Fruit fly (Drosophila melanogaster): ENCODE data around the gene EMC2A.
A peak's percentile ranks its signal among the peaks of the same experiment; 100 is the strongest.

Gene EMC2A

DNA sequence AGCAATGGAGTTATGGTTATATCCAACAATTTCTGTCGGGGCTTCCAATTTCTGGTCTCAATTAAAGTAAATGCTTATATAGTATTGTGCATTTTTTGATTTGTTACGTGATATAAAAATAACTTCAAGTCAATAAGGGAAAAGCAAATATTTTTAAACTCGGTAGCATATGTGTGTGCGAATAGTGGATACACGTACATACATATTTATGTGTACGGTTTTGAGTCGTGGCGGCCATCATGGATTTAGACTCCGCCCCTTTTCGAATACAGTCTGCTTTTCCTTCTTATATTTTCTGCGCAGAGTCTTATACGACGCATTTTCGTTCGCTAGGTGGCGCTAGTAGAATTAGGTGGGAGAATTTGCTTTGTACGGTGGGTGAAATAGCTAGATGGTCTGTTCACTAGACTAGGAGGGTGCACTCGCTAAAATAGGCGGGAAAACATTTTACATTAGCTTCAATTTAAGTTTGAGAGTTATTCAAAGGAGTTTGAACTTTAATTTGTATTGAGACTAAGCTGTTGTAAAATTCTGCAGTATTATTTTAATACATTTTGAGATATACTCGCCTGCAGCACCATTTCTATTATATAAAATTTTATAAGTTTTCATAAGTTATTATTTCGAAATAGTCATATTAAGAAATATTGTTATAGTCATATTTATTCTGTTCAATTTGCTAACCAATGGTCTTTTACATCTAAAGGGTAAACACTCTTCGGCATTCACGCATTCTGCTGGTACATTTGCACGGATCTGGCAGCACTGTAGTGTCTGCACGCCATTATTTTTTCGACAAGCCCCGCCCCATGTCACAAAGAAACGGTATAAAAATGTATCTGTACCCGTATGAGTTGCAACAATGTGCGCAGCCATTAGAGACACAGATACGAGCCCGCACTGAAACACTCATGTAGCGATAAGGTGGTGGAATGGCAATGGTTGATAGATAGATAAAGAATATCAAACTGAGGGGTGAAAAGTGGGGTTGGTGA, 26.2 kb downstream of the EMC2A start (continued):
- TF ChIP-seq crol (GFP tag; IDR thresholded peaks at IDR 0.05) (peak; percentile 48; the same call in 1 of the 2 replicates), CG1233 (GFP tag; optimal IDR thresholded peaks at IDR 0.05) (peak; percentile 68), Spps (tag; optimal IDR thresholded peaks at IDR 0.05) (peak; percentile 23), Taf1 (GFP tag; IDR thresholded peaks at IDR 0.05) (0 out of 2 replicates have a peak, but pooled peaks have one; percentile 13), Drgx (GFP tag; IDR thresholded peaks at IDR 0.05) (no peak; the same call in 1 of the 2 replicates), hbn (GFP tag; IDR thresholded peaks at IDR 0.05; ENCODE audit: partially characterized antibody) (no peak), BEAF-32 (GFP tag; optimal IDR thresholded peaks at IDR 0.05) (no peak), Hmr (GFP tag; optimal IDR thresholded peaks at IDR 0.05) (no peak), CG3407 (GFP tag; optimal IDR thresholded peaks at IDR 0.05) (peak; percentile 50), pho (GFP tag; optimal IDR thresholded peaks at IDR 0.05) (peak; percentile 12), CG15601 (tag; optimal IDR thresholded peaks at IDR 0.05) (peak; percentile 74), Dek (tag; optimal IDR thresholded peaks at IDR 0.05) (peak; percentile 87), psq (GFP tag; optimal IDR thresholded peaks at IDR 0.05) (peak; percentile 38), Asciz (GFP tag; optimal IDR thresholded peaks at IDR 0.05) (peak; percentile 50), nerfin-1 (tag; optimal IDR thresholded peaks at IDR 0.05) (peak; percentile 62), gsb (GFP tag; IDR thresholded peaks at IDR 0.05) (peak; percentile 44; the same call in 1 of the 2 replicates), zen (tag; optimal IDR thresholded peaks at IDR 0.05) (peak; percentile 42), cwo (GFP tag; optimal IDR thresholded peaks at IDR 0.05) (no peak), CG4282 (GFP tag; optimal IDR thresholded peaks at IDR 0.05) (no peak), Meics (GFP tag; optimal IDR thresholded peaks at IDR 0.05) (no peak), trem (tag; optimal IDR thresholded peaks at IDR 0.05) (peak; percentile 64), Kr (GFP tag; optimal IDR thresholded peaks at IDR 0.05) (no peak), run (tag; optimal IDR thresholded peaks at IDR 0.05) (peak; percentile 13), CG10366 (GFP tag; IDR thresholded peaks at IDR 0.05) (peak; percentile 60), chn (GFP tag; optimal IDR thresholded peaks at IDR 0.05) (peak; percentile 45), Pdp1 (GFP tag; optimal IDR thresholded peaks at IDR 0.05) (peak in 1 of 2 experiments; percentile 25), schlank (tag; optimal IDR thresholded peaks at IDR 0.05) (no peak), seq (GFP tag; IDR thresholded peaks at IDR 0.05) (peak; percentile 95), CG7963 (GFP tag; IDR thresholded peaks at IDR 0.05; ENCODE audit: partially characterized antibody) (no peak), oc (tag; optimal IDR thresholded peaks at IDR 0.05) (peak; percentile 68), chm (GFP tag; IDR thresholded peaks at IDR 0.05) (peak; percentile 35), croc (GFP tag; conservative IDR thresholded peaks at IDR 0.05) (peak; percentile 36; the same call in 1 of the 3 replicates), D (optimal IDR thresholded peaks at IDR 0.05) (no peak), D (GFP tag; optimal IDR thresholded peaks at IDR 0.05) (peak; percentile 69), Hr51 (GFP tag; optimal IDR thresholded peaks at IDR 0.05) (peak in 1 of 2 experiments; percentile 41), CG42726 (GFP tag; IDR thresholded peaks at IDR 0.05; ENCODE audit: partially characterized antibody) (peak; percentile 61; the same call in 1 of the 2 replicates), sens (GFP tag) (peak; percentile 87), Dbx (GFP tag; IDR thresholded peaks at IDR 0.05) (peak; percentile 63), CG6272 (GFP tag; IDR thresholded peaks at IDR 0.05) (no peak), CG10565 (GFP tag; optimal IDR thresholded peaks at IDR 0.05) (no peak), CG15696 (tag; optimal IDR thresholded peaks at IDR 0.05) (peak; percentile 67), Atf6 (GFP tag; IDR thresholded peaks at IDR 0.05) (peak; percentile 75), twi (tag; optimal IDR thresholded peaks at IDR 0.05) (peak; percentile 15), D19A (tag; optimal IDR thresholded peaks at IDR 0.05) (peak; percentile 100), CG17912 (GFP tag; optimal IDR thresholded peaks at IDR 0.05) (peak; percentile 1), CG7786 (GFP tag; optimal IDR thresholded peaks at IDR 0.05) (no peak), Six4 (GFP tag; optimal IDR thresholded peaks at IDR 0.05) (peak; percentile 56)
